Fruit fly (Drosophila melanogaster) whole organism, adult: ENCODE data around the gene ftz-f1.

Experiments used
- CG7101 ChIP-seq: fragments of 200-800 bp; sonication (Bioruptor generic); optimal IDR thresholded peaks from 2 replicates; lab custom pipeline; 2018; ENCODE audit warnings: missing biosample characterization, mild to moderate bottlenecking, missing genetic modification characterization, moderate library complexity
- Hr96 ChIP-seq: fragments of 200-800 bp; sonication (Bioruptor generic); optimal IDR thresholded peaks from 2 replicates; lab custom pipeline; 2016; ENCODE audit warnings: missing biosample characterization, missing genetic modification characterization
- bab1 ChIP-seq: fragments of 200-800 bp; sonication (Bioruptor generic); optimal IDR thresholded peaks from 3 replicates; lab custom pipeline; 2019; ENCODE audit warnings: missing biosample characterization, mild to moderate bottlenecking, missing genetic modification characterization, moderate library complexity
- kay ChIP-seq: fragments of 200-800 bp; sonication (Bioruptor generic); peaks from one replicate; lab custom pipeline; 2016; ENCODE audit warnings: missing biosample characterization, missing genetic modification characterization, borderline replicate concordance

DNA sequence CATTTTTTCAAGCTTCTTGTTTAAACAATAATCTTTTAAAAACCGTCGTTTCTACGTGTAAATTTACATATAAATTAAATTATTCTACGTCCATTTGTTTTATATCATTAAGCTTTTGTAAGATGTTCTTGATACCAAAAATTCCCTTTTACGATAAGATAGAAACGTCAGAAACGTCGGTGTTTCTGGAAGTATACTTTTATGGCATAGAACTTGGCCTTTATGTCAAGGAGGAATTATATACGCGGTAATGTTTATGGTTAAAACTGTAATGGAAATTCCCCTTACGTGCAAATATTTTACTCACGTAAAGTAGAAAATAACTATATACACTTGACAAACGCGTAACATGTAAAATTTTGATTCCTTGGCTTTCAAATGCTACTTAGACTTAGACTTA is 57.4 kb downstream of the ftz-f1 start:
- TF ChIP-seq Hr96 (GFP tag; lab: Kevin White, UChicago) (no peak), kay (no peak), CG7101 (no peak), bab1 (GFP tag; lab: Kevin White, UChicago) (no peak)
